Worm (Caenorhabditis elegans): ENCODE data around the gene vrk-1.
"Not testable (repeated sequence)": the region's sequence is repeated elsewhere in the genome, so short reads cannot be mapped to it uniquely, and the experiment has no call there.

vrk-1 gene

DNA sequence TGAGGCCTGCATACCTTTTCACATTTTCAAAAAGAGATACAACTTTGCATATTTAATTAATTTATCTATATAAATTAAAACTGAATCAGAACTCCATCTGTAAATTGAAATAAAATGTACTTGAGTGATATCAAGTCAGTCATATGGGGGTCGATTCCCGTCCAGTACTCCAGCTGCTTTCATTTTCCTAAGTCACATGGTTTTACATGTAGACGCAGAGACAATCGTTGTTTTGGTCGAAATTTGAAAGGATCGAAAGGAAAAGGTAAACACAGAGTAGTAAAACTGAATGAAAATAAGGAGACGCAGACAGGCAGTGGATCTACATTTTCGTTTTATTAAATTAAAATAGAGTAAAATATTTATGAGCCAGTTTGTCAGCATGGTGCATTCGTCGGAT lies 47.6 kb upstream of the vrk-1 start:
- no peak for TF ChIP-seq che-1 (tag; optimal IDR thresholded peaks at IDR 0.05)
- TF ChIP-seq hlh-30 (tag; optimal IDR thresholded peaks at IDR 0.05; ENCODE audit: insufficient read depth): peak; percentile 77

DNA sequence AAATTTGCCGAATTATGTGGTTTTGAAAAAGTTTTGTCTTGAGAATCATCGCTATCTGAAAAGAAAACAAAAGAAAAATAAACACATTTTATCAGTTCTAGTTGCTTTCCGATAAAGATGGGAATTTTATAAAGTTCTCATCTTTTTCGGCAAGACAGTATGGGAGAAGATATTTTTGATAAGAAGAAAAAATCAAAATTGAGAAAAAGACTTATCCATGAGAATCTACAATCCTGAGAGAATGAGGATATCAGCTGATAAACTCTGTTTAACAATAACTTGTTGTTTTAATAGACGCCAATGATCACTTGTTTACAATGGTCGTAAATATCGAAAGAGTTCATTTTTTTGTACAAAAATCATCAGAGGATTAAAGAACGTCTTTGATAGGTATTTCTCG lies 45.7 kb upstream of the vrk-1 start, which contains the start of gene F55C12.6:
Gene F55C12.6, minus strand, starts transcription at position 101 of the 400 bp plus-strand sequence.
- TF ChIP-seq ceh-48 (tag; optimal IDR thresholded peaks at IDR 0.05) (no peak), ceh-2 (tag; optimal IDR thresholded peaks at IDR 0.05) (no peak), rnt-1 (tag; optimal IDR thresholded peaks at IDR 0.05) (no peak), pax-1 (tag; optimal IDR thresholded peaks at IDR 0.05) (no peak), ceh-24 (tag; optimal IDR thresholded peaks at IDR 0.05) (no peak), K09A11.1 (tag; optimal IDR thresholded peaks at IDR 0.05; ENCODE audit: insufficient read depth) (no peak), ztf-16 (tag; optimal IDR thresholded peaks at IDR 0.05) (no peak), lin-11 (tag; optimal IDR thresholded peaks at IDR 0.05) (no peak), pha-2 (tag; optimal IDR thresholded peaks at IDR 0.05) (no peak), unc-86 (tag; optimal IDR thresholded peaks at IDR 0.05) (no peak), C38D4.7 (GFP tag; optimal IDR thresholded peaks at IDR 0.05) (no peak), mec-3 (tag; optimal IDR thresholded peaks at IDR 0.05; ENCODE audit: borderline replicate concordance) (no peak), hlh-13 (GFP tag; optimal IDR thresholded peaks at IDR 0.05) (no peak), ceh-22 (tag; optimal IDR thresholded peaks at IDR 0.05) (no peak), tbx-2 (tag; optimal IDR thresholded peaks at IDR 0.05) (no peak), fkh-10 (GFP tag; optimal IDR thresholded peaks at IDR 0.05) (no peak), hlh-6 (tag; optimal IDR thresholded peaks at IDR 0.05) (no peak), pag-3 (tag; optimal IDR thresholded peaks at IDR 0.05; ENCODE audit: borderline replicate concordance) (no peak), eyg-1 (tag; optimal IDR thresholded peaks at IDR 0.05) (no peak)

DNA sequence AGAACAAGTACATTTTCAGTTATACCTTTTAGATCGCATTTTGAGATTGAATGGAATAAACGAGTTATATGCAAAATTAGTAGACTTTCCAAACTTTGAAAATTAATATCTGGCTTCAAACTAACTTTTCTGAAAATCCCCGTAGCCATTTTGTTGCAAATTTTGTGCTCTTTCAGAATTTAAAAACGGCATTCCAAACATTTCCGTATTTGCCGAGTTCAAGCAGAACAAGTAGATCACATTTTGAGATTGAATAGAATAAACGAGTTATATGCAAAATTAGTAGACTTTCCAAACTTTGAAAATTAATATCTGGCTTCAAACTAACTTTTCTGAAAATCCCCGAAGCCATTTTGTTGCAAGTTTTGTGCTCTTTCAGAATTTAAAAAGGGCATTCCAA lies 45.3 kb upstream of the vrk-1 start, which contains the start of gene F55C12.2:
Gene F55C12.2, plus strand, starts transcription at position 301 of the 400 bp plus-strand sequence.
- not testable (repeated sequence) for TF ChIP-seq nhr-232 (tag; optimal IDR thresholded peaks at IDR 0.05); lim-6 (tag; optimal IDR thresholded peaks at IDR 0.05); C38D4.7 (GFP tag; optimal IDR thresholded peaks at IDR 0.05)

DNA sequence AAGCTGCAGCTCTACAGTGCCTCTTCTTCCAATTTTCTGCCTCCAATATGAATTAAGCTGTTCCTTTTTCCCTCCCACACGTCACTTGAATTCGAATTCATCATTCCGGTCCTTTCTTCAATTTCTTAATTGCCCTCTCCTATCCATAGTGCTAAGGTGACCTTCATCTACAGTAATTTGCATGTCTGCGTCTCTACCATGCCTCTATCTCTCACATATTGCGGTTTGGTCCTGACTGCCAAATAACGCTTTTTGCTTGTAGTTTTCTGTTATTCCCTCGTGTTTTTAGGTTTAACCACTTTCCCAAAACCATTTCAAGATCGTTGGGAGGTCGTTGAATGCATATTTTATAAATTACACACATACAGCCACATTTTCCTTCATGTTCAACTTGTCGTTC lies 41.1 kb upstream of the vrk-1 start:
- TF ChIP-seq T23F11.4 (GFP tag; optimal IDR thresholded peaks at IDR 0.05) (no peak), ceh-2 (tag; optimal IDR thresholded peaks at IDR 0.05) (no peak), fax-1 (tag; optimal IDR thresholded peaks at IDR 0.05) (no peak), fkh-10 (GFP tag; optimal IDR thresholded peaks at IDR 0.05) (no peak), lin-11 (tag; optimal IDR thresholded peaks at IDR 0.05) (no peak), tbx-2 (tag; optimal IDR thresholded peaks at IDR 0.05) (no peak), ceh-18 (tag; optimal IDR thresholded peaks at IDR 0.05) (no peak), ref-2 (tag; optimal IDR thresholded peaks at IDR 0.05) (no peak), ceh-14 (tag; optimal IDR thresholded peaks at IDR 0.05) (no peak)

DNA sequence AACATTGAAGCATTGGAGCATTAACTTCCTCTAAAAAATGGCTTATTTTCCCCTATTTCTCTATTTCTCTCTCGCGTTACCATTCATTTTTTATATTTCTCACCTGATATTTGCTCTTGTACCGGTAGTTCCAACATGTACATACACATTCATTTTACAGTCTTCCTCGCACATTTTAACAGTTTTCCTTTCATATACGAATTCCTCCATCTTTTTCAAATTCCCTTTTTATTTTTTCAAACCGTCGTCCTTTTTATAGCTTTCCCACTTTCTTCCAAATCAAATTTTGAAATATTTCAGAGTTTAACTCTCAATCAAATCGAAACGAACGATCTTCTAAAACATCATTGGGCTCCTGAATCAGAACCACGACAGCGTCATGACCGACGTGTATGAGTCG lies 37.5 kb upstream of the vrk-1 start, which contains the start of gene rfip-1:
Gene rfip-1, plus strand, starts transcription at position 301 of the 400 bp plus-strand sequence.
- TF ChIP-seq sdc-2 (tag; optimal IDR thresholded peaks at IDR 0.05): no peak
- TF ChIP-seq ceh-6 (GFP tag; optimal IDR thresholded peaks at IDR 0.05): no peak
- no peak for TF ChIP-seq hlh-6 (tag; optimal IDR thresholded peaks at IDR 0.05)
- TF ChIP-seq lin-11 (tag; optimal IDR thresholded peaks at IDR 0.05): no peak
- no peak for TF ChIP-seq elt-2 (tag; optimal IDR thresholded peaks at IDR 0.05)
- no peak for TF ChIP-seq tbx-2 (tag; optimal IDR thresholded peaks at IDR 0.05)
- no peak for TF ChIP-seq ceh-9 (tag; optimal IDR thresholded peaks at IDR 0.05)
- TF ChIP-seq tbx-7 (tag; optimal IDR thresholded peaks at IDR 0.05): no peak
- no peak for TF ChIP-seq ets-4 (tag; optimal IDR thresholded peaks at IDR 0.05)
- TF ChIP-seq K09A11.1 (tag; optimal IDR thresholded peaks at IDR 0.05; ENCODE audit: insufficient read depth): no peak
- no peak for TF ChIP-seq eyg-1 (tag; optimal IDR thresholded peaks at IDR 0.05)
- no peak for TF ChIP-seq ceh-34 (tag; optimal IDR thresholded peaks at IDR 0.05)
- no peak for TF ChIP-seq unc-3 (GFP tag; conservative IDR thresholded peaks at IDR 0.05)
- TF ChIP-seq unc-3 (tag; optimal IDR thresholded peaks at IDR 0.05): no peak
- TF ChIP-seq npax-4 (tag; optimal IDR thresholded peaks at IDR 0.05): no peak
- TF ChIP-seq madf-2 (tag; optimal IDR thresholded peaks at IDR 0.05): no peak
- TF ChIP-seq fkh-10 (GFP tag; optimal IDR thresholded peaks at IDR 0.05): no peak
- TF ChIP-seq fkh-6 (tag; optimal IDR thresholded peaks at IDR 0.05): no peak
- TF ChIP-seq dmd-4 (tag; optimal IDR thresholded peaks at IDR 0.05; ENCODE audit: borderline replicate concordance): no peak
